Worm (Caenorhabditis elegans): ENCODE measurements around the gene pcdr-1.
A peak's percentile ranks its signal among the peaks of the same experiment; 100 is the strongest.

- TF ChIP-seq nhr-237 (tag; optimal IDR thresholded peaks at IDR 0.05): no peak
- TF ChIP-seq unc-55 (GFP tag; optimal IDR thresholded peaks at IDR 0.05): no peak
- TF ChIP-seq elt-3 (tag; optimal IDR thresholded peaks at IDR 0.05): no peak
- peak; percentile 51 for TF ChIP-seq nhr-21 (tag; optimal IDR thresholded peaks at IDR 0.05)
- no peak for TF ChIP-seq alr-1 (tag; optimal IDR thresholded peaks at IDR 0.05)
- TF ChIP-seq sem-4 (tag; optimal IDR thresholded peaks at IDR 0.05): no peak
- no peak for TF ChIP-seq ceh-82 (tag; optimal IDR thresholded peaks at IDR 0.05)
- no peak for TF ChIP-seq peb-1 (tag; optimal IDR thresholded peaks at IDR 0.05)
- TF ChIP-seq ztf-1 (GFP tag; conservative IDR thresholded peaks at IDR 0.05): no peak
- no peak for TF ChIP-seq egl-27 (tag; optimal IDR thresholded peaks at IDR 0.05)
- no peak for TF ChIP-seq nhr-12 (tag; optimal IDR thresholded peaks at IDR 0.05)
Measured at ce11 chrX:15626119-15626850, 40.3 kb upstream of the pcdr-1 start.
